Worm (Caenorhabditis elegans): Measurements from ENCODE around the gene stt-3.

The stt-3 gene

DNA sequence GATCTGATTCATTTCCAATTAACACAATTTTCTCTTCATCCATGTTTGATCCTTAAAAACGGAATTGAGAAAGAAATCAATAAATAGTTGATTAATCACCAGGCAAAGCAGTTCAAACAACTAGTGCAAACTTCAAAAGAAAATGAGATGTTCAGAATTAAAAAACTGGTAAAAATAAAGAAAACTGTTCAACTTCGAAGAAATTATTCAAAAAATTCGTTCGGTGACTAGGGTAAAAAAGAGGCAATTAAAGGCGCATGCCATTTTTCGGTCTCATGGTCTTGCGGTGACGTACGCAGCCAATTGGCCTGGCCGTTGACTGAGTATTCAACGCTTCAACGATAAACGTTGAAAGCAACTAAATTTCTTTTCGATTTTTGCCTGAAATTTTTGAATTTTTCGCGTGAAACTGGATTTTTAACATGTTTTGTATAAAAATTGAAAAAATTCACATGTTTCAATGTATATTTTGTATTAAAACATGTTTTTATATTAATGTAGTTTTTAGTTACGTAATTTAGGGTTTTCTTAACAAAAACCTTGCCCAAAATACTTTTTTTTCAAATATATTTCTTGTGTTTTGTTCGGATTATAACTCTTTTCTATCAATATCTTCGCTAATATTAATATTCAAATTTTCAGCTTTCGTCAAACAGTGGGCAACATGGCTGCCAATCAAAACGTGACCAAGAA, 42.1 kb upstream of the stt-3 start, which contains the start of the genes sna-3 and rps-3 (continued):
- TF ChIP-seq Y55F3AM.14 (GFP tag; optimal IDR thresholded peaks at IDR 0.05), result no peak
- TF ChIP-seq unc-39 (tag; optimal IDR thresholded peaks at IDR 0.05), result no peak
- TF ChIP-seq crh-2 (tag; optimal IDR thresholded peaks at IDR 0.05), result peak; percentile 90
- no peak for TF ChIP-seq nhr-11 (tag; optimal IDR thresholded peaks at IDR 0.05)
- TF ChIP-seq peb-1 (tag; optimal IDR thresholded peaks at IDR 0.05), result no peak

DNA sequence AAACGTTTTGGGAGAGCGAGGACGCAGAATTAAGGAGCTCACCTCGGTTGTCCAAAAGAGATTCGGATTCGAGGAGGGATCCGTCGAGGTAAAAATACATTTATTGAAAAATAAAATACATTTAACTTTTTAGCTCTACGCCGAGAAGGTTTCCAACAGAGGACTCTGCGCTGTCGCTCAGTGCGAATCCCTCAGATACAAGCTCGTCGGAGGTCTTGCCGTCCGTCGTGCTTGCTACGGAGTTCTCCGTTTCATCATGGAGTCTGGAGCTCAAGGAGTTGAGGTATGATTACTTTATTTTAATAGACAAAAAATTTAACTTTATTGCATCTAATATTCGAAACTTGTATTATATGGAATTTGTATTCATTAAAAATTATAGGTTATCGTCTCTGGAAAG, 41.4 kb upstream of the stt-3 start:
- TF ChIP-seq lin-13 (GFP tag; optimal IDR thresholded peaks at IDR 0.05) (no peak), sma-3 (GFP tag; optimal IDR thresholded peaks at IDR 0.05) (no peak), elt-3 (tag; optimal IDR thresholded peaks at IDR 0.05) (no peak), crh-2 (tag; optimal IDR thresholded peaks at IDR 0.05) (no peak), nhr-12 (tag; optimal IDR thresholded peaks at IDR 0.05) (no peak), egl-27 (tag; optimal IDR thresholded peaks at IDR 0.05) (no peak), blmp-1 (tag; optimal IDR thresholded peaks at IDR 0.05; ENCODE audit: insufficient read depth) (no peak), ZK546.5 (tag; optimal IDR thresholded peaks at IDR 0.05) (no peak), C34F6.9 (tag; optimal IDR thresholded peaks at IDR 0.05) (no peak), peb-1 (tag; optimal IDR thresholded peaks at IDR 0.05) (no peak), ztf-1 (GFP tag; conservative IDR thresholded peaks at IDR 0.05) (no peak)

DNA sequence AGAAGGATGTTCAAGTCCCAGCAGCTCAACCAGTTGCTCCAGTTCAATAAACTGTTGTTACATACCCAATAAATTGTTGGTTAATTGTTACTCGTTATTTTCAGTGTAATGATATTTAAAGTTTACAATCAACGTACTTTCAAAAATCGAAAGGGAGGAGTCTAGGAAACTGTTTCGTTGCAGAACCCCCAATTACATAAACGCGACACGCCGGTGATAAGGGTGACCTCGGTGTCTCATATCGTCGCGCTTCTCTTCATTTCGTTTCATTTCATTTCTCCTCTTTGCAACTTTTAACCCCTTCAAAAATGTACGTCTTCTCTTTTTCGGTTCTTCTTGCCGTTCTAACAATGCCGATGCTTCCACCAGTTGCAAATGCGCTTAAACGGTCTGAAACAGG, 40.6 kb upstream of the stt-3 start, which contains the start of gene C23G10.2:
C23G10.2 (plus strand) TSS at position 184 of the 400 bp plus-strand sequence.
- no peak for TF ChIP-seq elt-1 (tag; optimal IDR thresholded peaks at IDR 0.05)
- TF ChIP-seq nhr-77 (tag; optimal IDR thresholded peaks at IDR 0.05), result no peak
- no peak for TF ChIP-seq ceh-82 (tag; optimal IDR thresholded peaks at IDR 0.05)

ce11 chrIII:6208984-6209383, 39.5 kb upstream of the stt-3 start, which contains the start of gene C23G10.1:
Gene C23G10.1, plus strand, starts transcription at chrIII:6209284.
- TF ChIP-seq nhr-25 (tag; optimal IDR thresholded peaks at IDR 0.05), result no peak
- no peak for TF ChIP-seq nhr-237 (tag; optimal IDR thresholded peaks at IDR 0.05)
- no peak for TF ChIP-seq unc-55 (GFP tag; optimal IDR thresholded peaks at IDR 0.05)
- TF ChIP-seq ama-1 (optimal IDR thresholded peaks at IDR 0.05), result no peak
- no peak for TF ChIP-seq R02D3.7 (tag; optimal IDR thresholded peaks at IDR 0.05)
- no peak for TF ChIP-seq sma-3 (GFP tag; optimal IDR thresholded peaks at IDR 0.05)
- no peak for TF ChIP-seq nhr-23 (tag; optimal IDR thresholded peaks at IDR 0.05)
- TF ChIP-seq blmp-1 (tag; optimal IDR thresholded peaks at IDR 0.05; ENCODE audit: insufficient read depth), result no peak
- TF ChIP-seq sma-9 (GFP tag; optimal IDR thresholded peaks at IDR 0.05), result no peak
- no peak for TF ChIP-seq sma-9 (tag; optimal IDR thresholded peaks at IDR 0.05)
- TF ChIP-seq ztf-4 (tag; optimal IDR thresholded peaks at IDR 0.05), result no peak
- no peak for TF ChIP-seq F13H6.1 (tag; optimal IDR thresholded peaks at IDR 0.05)
- TF ChIP-seq C34F6.9 (tag; optimal IDR thresholded peaks at IDR 0.05), result no peak
- TF ChIP-seq unc-62 (GFP tag; optimal IDR thresholded peaks at IDR 0.05), result no peak
- no peak for TF ChIP-seq mbf-1 (tag; optimal IDR thresholded peaks at IDR 0.05)
- TF ChIP-seq snpc-4 (tag; optimal IDR thresholded peaks at IDR 0.05), result no peak
- no peak for TF ChIP-seq crh-2 (tag; optimal IDR thresholded peaks at IDR 0.05)
- no peak for TF ChIP-seq nhr-21 (tag; optimal IDR thresholded peaks at IDR 0.05)
- TF ChIP-seq lsy-2 (tag; optimal IDR thresholded peaks at IDR 0.05), result no peak

ce11 chrIII:6210215-6210822, 38.1 kb upstream of the stt-3 start:
- TF ChIP-seq ceh-82 (tag; optimal IDR thresholded peaks at IDR 0.05), result no peak
- no peak for TF ChIP-seq ztf-4 (tag; optimal IDR thresholded peaks at IDR 0.05)
- TF ChIP-seq nhr-77 (tag; optimal IDR thresholded peaks at IDR 0.05), result no peak
- peak; percentile 8 for TF ChIP-seq snpc-4 (tag; optimal IDR thresholded peaks at IDR 0.05)
- no peak for TF ChIP-seq unc-62 (GFP tag; optimal IDR thresholded peaks at IDR 0.05)
- TF ChIP-seq ztf-11 (tag; optimal IDR thresholded peaks at IDR 0.05), result no peak
- TF ChIP-seq ceh-16 (tag; optimal IDR thresholded peaks at IDR 0.05), result no peak

Measured in whole organism, L2 larva.